Worm (Caenorhabditis elegans) whole organism, L2 larva: ENCODE measurements around the gene sqd-1.

Experiments used
- C34F6.9 ChIP-seq: fragments of 150-350 bp; optimal IDR thresholded peaks from 2 replicates; lab custom pipeline; 2014; ENCODE audit warnings: missing biosample characterization, missing genetic modification characterization
- ZK546.5 ChIP-seq: sonication (generic microtip); optimal IDR thresholded peaks from 2 replicates; lab custom pipeline; 2017; ENCODE audit warnings: missing biosample characterization, missing genetic modification characterization
- alr-1 ChIP-seq: fragments of 150-350 bp; optimal IDR thresholded peaks from 2 replicates; lab custom pipeline; 2014; ENCODE audit warnings: missing biosample characterization, missing genetic modification characterization
- aly-2 ChIP-seq: fragments of 150-350 bp; optimal IDR thresholded peaks from 2 replicates; lab custom pipeline; 2014; ENCODE audit warnings: missing biosample characterization, missing genetic modification characterization
- ceh-82 ChIP-seq: fragments of 150-350 bp; optimal IDR thresholded peaks from 2 replicates; lab custom pipeline; 2014; ENCODE audit warnings: missing biosample characterization, missing genetic modification characterization
- lin-13 ChIP-seq: fragments of 150-350 bp; optimal IDR thresholded peaks from 2 replicates; lab custom pipeline; 2014; ENCODE audit warnings: missing biosample characterization, missing genetic modification reagents, missing genetic modification characterization
- nhr-23 ChIP-seq: fragments of 150-350 bp; optimal IDR thresholded peaks from 2 replicates; lab custom pipeline; 2014; ENCODE audit warnings: missing biosample characterization, missing genetic modification reagents, missing genetic modification characterization
- unc-62 ChIP-seq: fragments of 150-350 bp; optimal IDR thresholded peaks from 2 replicates; lab custom pipeline; 2014; ENCODE audit warnings: missing biosample characterization, missing genetic modification reagents, missing genetic modification characterization
- ztf-1 ChIP-seq: fragments of 200-800 bp; sonication (Bioruptor generic); conservative IDR thresholded peaks from 2 replicates; pipeline ENCODE4 v1.3.6; 2022; ENCODE audit warnings: missing genetic modification characterization, missing compliant biosample characterization
- ztf-4 ChIP-seq: fragments of 150-350 bp; optimal IDR thresholded peaks from 2 replicates; lab custom pipeline; 2014; ENCODE audit warnings: missing biosample characterization, missing genetic modification characterization

ce11 chrIV:6325772-6326171 lies 1.8 kb downstream of the sqd-1 start:
- no peak for TF ChIP-seq lin-13 (GFP tag; lab: Kevin White, UChicago)
- no peak for TF ChIP-seq ztf-4
- no peak for TF ChIP-seq alr-1 (tag; lab: Kevin White, UChicago)
- TF ChIP-seq unc-62 (GFP tag; lab: Kevin White, UChicago) = no peak
- no peak for TF ChIP-seq ztf-1 (GFP tag; lab: Robert Waterston, UW)
- TF ChIP-seq aly-2 (tag; lab: Kevin White, UChicago) = no peak
- TF ChIP-seq ceh-82 (tag; lab: Kevin White, UChicago) = no peak
- TF ChIP-seq nhr-23 (tag; lab: Kevin White, UChicago) = no peak
- no peak for TF ChIP-seq ZK546.5 (tag; lab: Kevin White, UChicago)
- no peak for TF ChIP-seq C34F6.9
